Worm (Caenorhabditis elegans): ENCODE data around the gene ent-5.

- TF ChIP-seq lin-39 (tag; optimal IDR thresholded peaks at IDR 0.05) (no peak), snu-23 (GFP tag; optimal IDR thresholded peaks at IDR 0.05) (no peak), egl-27 (tag; optimal IDR thresholded peaks at IDR 0.05) (no peak), nhr-237 (tag; optimal IDR thresholded peaks at IDR 0.05) (no peak), C34B4.2 (tag; optimal IDR thresholded peaks at IDR 0.05) (no peak), mep-1 (tag; optimal IDR thresholded peaks at IDR 0.05) (no peak)
Observed at ce11 chrX:4671837-4672236, 22.8 kb upstream of the ent-5 start.
